Fruit fly (Drosophila melanogaster): Measurements from ENCODE around the gene Itpr.
A peak's percentile ranks its signal among the peaks of the same experiment; 100 is the strongest.

Gene Itpr

dm6 chr3R:5518627-5519026, 1.7 kb downstream of the Itpr start (continued):
- TF ChIP-seq CG4282 (GFP tag; optimal IDR thresholded peaks at IDR 0.05) = no peak
- TF ChIP-seq CG18262 (tag; optimal IDR thresholded peaks at IDR 0.05) = peak; percentile 72
- TF ChIP-seq fd64A (GFP tag; optimal IDR thresholded peaks at IDR 0.05) = peak; percentile 25
- TF ChIP-seq wek (GFP tag; optimal IDR thresholded peaks at IDR 0.05) = no peak
- TF ChIP-seq CG4730 (GFP tag; IDR thresholded peaks at IDR 0.05) = no peak
- TF ChIP-seq chif (GFP tag; optimal IDR thresholded peaks at IDR 0.05) = peak in 1 of 2 experiments; percentile 56
- TF ChIP-seq CG11456 (GFP tag; IDR thresholded peaks at IDR 0.05) = peak; percentile 68; the same call in 1 of the 3 replicates
- TF ChIP-seq nau (GFP tag; optimal IDR thresholded peaks at IDR 0.05) = no peak
- TF ChIP-seq CG2120 (GFP tag; optimal IDR thresholded peaks at IDR 0.05) = peak; percentile 36
- TF ChIP-seq rib (GFP tag; IDR thresholded peaks at IDR 0.05) = no peak
- TF ChIP-seq CG10321 (GFP tag; IDR thresholded peaks at IDR 0.05) = no peak
- no peak for TF ChIP-seq lbe (GFP tag; optimal IDR thresholded peaks at IDR 0.05)
- peak; percentile 16 for TF ChIP-seq CG33557 (GFP tag; optimal IDR thresholded peaks at IDR 0.05)
- TF ChIP-seq CG1832 (GFP tag; optimal IDR thresholded peaks at IDR 0.05) = peak; percentile 62
- peak; percentile 60 for TF ChIP-seq CG2678 (tag; optimal IDR thresholded peaks at IDR 0.05)
- no peak for TF ChIP-seq Tbp (GFP tag; optimal IDR thresholded peaks at IDR 0.05)
- TF ChIP-seq insv (GFP tag; optimal IDR thresholded peaks at IDR 0.05) = no peak
- TF ChIP-seq prd (optimal IDR thresholded peaks at IDR 0.05) = no peak
- peak; percentile 22; the same call in 1 of the 3 replicates for TF ChIP-seq prd (GFP tag; IDR thresholded peaks at IDR 0.05)
- TF ChIP-seq crol (GFP tag; IDR thresholded peaks at IDR 0.05) = peak; percentile 31; the same call in 1 of the 2 replicates
- no peak for TF ChIP-seq Max (GFP tag; optimal IDR thresholded peaks at IDR 0.05)
- peak; percentile 58 for TF ChIP-seq CG2712 (tag; optimal IDR thresholded peaks at IDR 0.05)
- 0 out of 2 replicates have a peak, but pooled peaks have one; percentile 37 for TF ChIP-seq CG14014 (GFP tag; IDR thresholded peaks at IDR 0.05)
- TF ChIP-seq vvl (GFP tag; IDR thresholded peaks at IDR 0.05) = peak; percentile 61
- TF ChIP-seq CG1792 (GFP tag; optimal IDR thresholded peaks at IDR 0.05) = peak; percentile 9
- TF ChIP-seq CG12104 (GFP tag; optimal IDR thresholded peaks at IDR 0.05) = peak; percentile 0
- peak; percentile 27 for TF ChIP-seq CG1529 (GFP tag; optimal IDR thresholded peaks at IDR 0.05)
- no peak for TF ChIP-seq CG6813 (GFP tag; optimal IDR thresholded peaks at IDR 0.05)
- TF ChIP-seq btn (GFP tag; optimal IDR thresholded peaks at IDR 0.05) = no peak
- no peak for TF ChIP-seq cad (GFP tag; optimal IDR thresholded peaks at IDR 0.05)
- TF ChIP-seq CG17186 (GFP tag; optimal IDR thresholded peaks at IDR 0.05) = no peak
- peak; percentile 33 for TF ChIP-seq CG12769 (tag; optimal IDR thresholded peaks at IDR 0.05)
- TF ChIP-seq CG12391 (tag; optimal IDR thresholded peaks at IDR 0.05) = peak; percentile 57
- no peak for TF ChIP-seq hth (optimal IDR thresholded peaks at IDR 0.05)
- peak; percentile 56 for TF ChIP-seq Blimp-1 (GFP tag; optimal IDR thresholded peaks at IDR 0.05)
- TF ChIP-seq Bgb (GFP tag; IDR thresholded peaks at IDR 0.05; ENCODE audit: partially characterized antibody) = no peak
- TF ChIP-seq CG4707 (GFP tag; optimal IDR thresholded peaks at IDR 0.05) = peak; percentile 2
- no peak for TF ChIP-seq pita (GFP tag; optimal IDR thresholded peaks at IDR 0.05)
- peak; percentile 51; the same call in 1 of the 3 replicates for TF ChIP-seq CG34422 (GFP tag; IDR thresholded peaks at IDR 0.05)

dm6 chr3R:5519789-5520188, 2.9 kb downstream of the Itpr start:
- TF ChIP-seq br (optimal IDR thresholded peaks at IDR 0.05) = no peak
- TF ChIP-seq CG4820 (GFP tag; optimal IDR thresholded peaks at IDR 0.05) = no peak
- TF ChIP-seq H2.0 (GFP tag; IDR thresholded peaks at IDR 0.05) = no peak
- TF ChIP-seq sr (GFP tag; IDR thresholded peaks at IDR 0.05) = no peak
- TF ChIP-seq Dll (GFP tag; IDR thresholded peaks at IDR 0.05; ENCODE audit: partially characterized antibody) = no peak
- no peak for TF ChIP-seq mld (GFP tag; IDR thresholded peaks at IDR 0.05; ENCODE audit: partially characterized antibody)
- TF ChIP-seq Pdp1 (GFP tag; optimal IDR thresholded peaks at IDR 0.05) = no peak
- no peak for TF ChIP-seq CG12744 (GFP tag; optimal IDR thresholded peaks at IDR 0.05)
- TF ChIP-seq CG11093 (GFP tag; IDR thresholded peaks at IDR 0.05) = no peak
- no peak for TF ChIP-seq inv (GFP tag; IDR thresholded peaks at IDR 0.05; ENCODE audit: partially characterized antibody)
- TF ChIP-seq CG3838 (GFP tag; optimal IDR thresholded peaks at IDR 0.05) = no peak
- no peak for TF ChIP-seq gfzf (GFP tag; optimal IDR thresholded peaks at IDR 0.05)
- peak; percentile 21; the same call in 1 of the 2 replicates for TF ChIP-seq crol (GFP tag; IDR thresholded peaks at IDR 0.05)
- 0 out of 3 replicates have a peak, but pooled peaks have one; percentile 16 for TF ChIP-seq hb (GFP tag; IDR thresholded peaks at IDR 0.05; ENCODE audit: partially characterized antibody)
- TF ChIP-seq nmo (GFP tag; optimal IDR thresholded peaks at IDR 0.05) = no peak
- 0 out of 2 replicates have a peak, but pooled peaks have one; percentile 12 for TF ChIP-seq CG7372 (GFP tag; IDR thresholded peaks at IDR 0.05)
